Fruit fly (Drosophila melanogaster): Measurements from ENCODE around the gene Adat1.

Gene Adat1

dm6 chr2L:13833058-13833457 lies 21.8 kb upstream of the Adat1 start, which contains the start of the genes GatC, PolG2 and Polr2C:
Gene GatC, minus strand, starts transcription at chr2L:13833105.
Gene PolG2, minus strand, starts transcription at chr2L:13833105.
Gene Polr2C, plus strand, starts transcription at chr2L:13833337.
- TF ChIP-seq noc (tag; optimal IDR thresholded peaks at IDR 0.05): no peak

- TF ChIP-seq noc (tag; optimal IDR thresholded peaks at IDR 0.05): no peak
These were observed 18.3 kb upstream of the Adat1 start, which contains the start of the genes Arpc1 and Orc5 for dm6 chr2L:13829540-13829939. Gene Arpc1, minus strand, starts transcription at chr2L:13829741. Gene Orc5, plus strand, starts transcription at chr2L:13829837.

- no peak for TF ChIP-seq noc (tag; optimal IDR thresholded peaks at IDR 0.05)
These were observed 16.3 kb upstream of the Adat1 start, which contains the start of gene PolG1 for dm6 chr2L:13827557-13827956. Gene PolG1, minus strand, starts transcription at chr2L:13827772.

- no peak for TF ChIP-seq noc (tag; optimal IDR thresholded peaks at IDR 0.05)
These were observed 9.7 kb upstream of the Adat1 start, which contains the start of gene b for dm6 chr2L:13820948-13821347. Gene b, plus strand, starts transcription at chr2L:13821248.

dm6 chr2L:13820176-13820575 lies 8.9 kb upstream of the Adat1 start:
- TF ChIP-seq noc (tag; optimal IDR thresholded peaks at IDR 0.05): no peak

dm6 chr2L:13813604-13814178 lies 2.4 kb upstream of the Adat1 start, which contains the start of gene Sos:
Gene Sos, plus strand, starts transcription at chr2L:13813816.
- no peak for TF ChIP-seq noc (tag; optimal IDR thresholded peaks at IDR 0.05)

- no peak for TF ChIP-seq noc (tag; optimal IDR thresholded peaks at IDR 0.05)
These were observed 1.9 kb upstream of the Adat1 start, which contains the start of gene CG16888 for dm6 chr2L:13813156-13813555. Gene CG16888, minus strand, starts transcription at chr2L:13813256.

dm6 chr2L:13807959-13808358 lies 3.3 kb downstream of the Adat1 start:
- TF ChIP-seq noc (tag; optimal IDR thresholded peaks at IDR 0.05): no peak

- TF ChIP-seq noc (tag; optimal IDR thresholded peaks at IDR 0.05): peak; percentile 32
These were observed 4.2 kb downstream of the Adat1 start for dm6 chr2L:13807097-13807496.

dm6 chr2L:13805170-13805569 lies 6.1 kb downstream of the Adat1 start:
- TF ChIP-seq noc (tag; optimal IDR thresholded peaks at IDR 0.05): no peak

dm6 chr2L:13804561-13805067 lies 6.7 kb downstream of the Adat1 start:
- TF ChIP-seq noc (tag; optimal IDR thresholded peaks at IDR 0.05): no peak

- TF ChIP-seq noc (tag; optimal IDR thresholded peaks at IDR 0.05): no peak
These were observed 7.3 kb downstream of the Adat1 start for dm6 chr2L:13803805-13804560.

dm6 chr2L:13803032-13803661 lies 8.1 kb downstream of the Adat1 start, which contains the start of gene CAH1:
Gene CAH1, plus strand, starts transcription at chr2L:13803626.
- no peak for TF ChIP-seq noc (tag; optimal IDR thresholded peaks at IDR 0.05)

- no peak for TF ChIP-seq noc (tag; optimal IDR thresholded peaks at IDR 0.05)
These were observed 9.1 kb downstream of the Adat1 start for dm6 chr2L:13802075-13802639.

- peak; percentile 46 for TF ChIP-seq noc (tag; optimal IDR thresholded peaks at IDR 0.05)
These were observed 10.1 kb downstream of the Adat1 start for dm6 chr2L:13801166-13801565.

- TF ChIP-seq noc (tag; optimal IDR thresholded peaks at IDR 0.05): no peak
These were observed 17.9 kb downstream of the Adat1 start, which contains the start of gene Sec71 for dm6 chr2L:13793405-13793804. Gene Sec71, plus strand, starts transcription at chr2L:13793521.

All from whole organism, larva.